Worm (Caenorhabditis elegans) whole organism, L4 larva: Measurements from ENCODE around the gene W04G3.5.

Experiments
- F10B5.3 ChIP-seq: sonication (generic microtip); optimal IDR thresholded peaks from 2 replicates; lab custom pipeline; 2016; ENCODE audit warnings: mild to moderate bottlenecking, missing genetic modification characterization, missing compliant biosample characterization
- F44E2.7 ChIP-seq: fragments of 200-800 bp; sonication (Bioruptor generic); IDR thresholded peaks from 2 replicates; pipeline ENCODE4 v2.1.2; 2022; ENCODE audit warnings: missing genetic modification characterization, missing compliant biosample characterization
- R02D3.7 ChIP-seq: fragments of 150-350 bp; sonication (generic microtip); optimal IDR thresholded peaks from 3 replicates; lab custom pipeline; 2014; ENCODE audit warnings: missing biosample characterization, missing genetic modification characterization
- T20F7.1 ChIP-seq: fragments of 200-800 bp; sonication (Bioruptor generic); optimal IDR thresholded peaks from 2 replicates; lab custom pipeline; 2018; ENCODE audit warnings: mild to moderate bottlenecking, missing genetic modification characterization, missing compliant biosample characterization
- T26A8.4 ChIP-seq: fragments of 200-800 bp; sonication (Bioruptor generic); IDR thresholded peaks from 2 replicates; pipeline ENCODE4 v1.3.6; 2022; ENCODE audit warnings: missing genetic modification characterization, missing compliant biosample characterization
- Y5F2A.4 ChIP-seq: fragments of 200-800 bp; sonication (Bioruptor generic); optimal IDR thresholded peaks from 2 replicates; lab custom pipeline; 2018; ENCODE audit warnings: mild to moderate bottlenecking, missing genetic modification characterization, missing compliant biosample characterization
- ZK337.2 ChIP-seq: fragments of 200-800 bp; sonication (Bioruptor generic); IDR thresholded peaks from 2 replicates; pipeline ENCODE4 v1.3.6; 2022; ENCODE audit warnings: missing genetic modification reagents, missing genetic modification characterization, missing compliant biosample characterization
- ZK546.5 ChIP-seq, 2 experiments: sonication (generic microtip); optimal IDR thresholded peaks; 2 replicates each; lab custom pipeline; 2017; ENCODE audit warnings: missing biosample characterization in 2 of 2, missing genetic modification characterization in 2 of 2
- aha-1 ChIP-seq: fragments of 150-350 bp; peaks from one replicate; lab custom pipeline; 2014; ENCODE audit warnings: missing biosample characterization, missing genetic modification characterization
- aly-2 ChIP-seq: sonication (generic microtip); optimal IDR thresholded peaks from 2 replicates; lab custom pipeline; 2018; ENCODE audit warnings: missing biosample characterization, missing genetic modification characterization
- attf-4 ChIP-seq: sonication (generic microtip); optimal IDR thresholded peaks from 3 replicates; lab custom pipeline; 2017; ENCODE audit warnings: missing biosample characterization, missing genetic modification characterization
- ceh-20 ChIP-seq: fragments of 200-800 bp; sonication (Bioruptor generic); IDR thresholded peaks from 2 replicates; pipeline ENCODE4 v1.3.6; 2022; ENCODE audit warnings: missing genetic modification reagents, missing genetic modification characterization, missing compliant biosample characterization
- ceh-62 ChIP-seq: sonication (generic microtip); optimal IDR thresholded peaks from 2 replicates; lab custom pipeline; 2017; ENCODE audit warnings: missing biosample characterization, missing genetic modification characterization
- ceh-82 ChIP-seq: sonication (generic microtip); optimal IDR thresholded peaks from 2 replicates; lab custom pipeline; 2017; ENCODE audit warnings: missing biosample characterization, missing genetic modification characterization
- cey-2 ChIP-seq: sonication (generic microtip); optimal IDR thresholded peaks from 3 replicates; lab custom pipeline; 2017; ENCODE audit warnings: missing genetic modification characterization, mild to moderate bottlenecking, missing compliant biosample characterization, antibody characterized with exemption, borderline replicate concordance; ENCODE audit not compliant: insufficient read depth
- daf-12 ChIP-seq: fragments of 150-350 bp; optimal IDR thresholded peaks from 2 replicates; lab custom pipeline; 2014; ENCODE audit warnings: missing biosample characterization, missing genetic modification reagents, missing genetic modification characterization
- daf-19 ChIP-seq: fragments of 200-800 bp; sonication (Bioruptor generic); conservative IDR thresholded peaks from 2 replicates; pipeline ENCODE4 v1.3.6; 2022; ENCODE audit warnings: missing genetic modification characterization, missing compliant biosample characterization
- dmd-6 ChIP-seq: fragments of 200-800 bp; sonication (Bioruptor generic); IDR thresholded peaks from 2 replicates; pipeline ENCODE4 v1.3.6; 2022; ENCODE audit warnings: missing genetic modification reagents, missing genetic modification characterization, missing compliant biosample characterization
- dmd-9 ChIP-seq: fragments of 200-800 bp; sonication (Bioruptor generic); IDR thresholded peaks from 2 replicates; pipeline ENCODE4 v1.3.6; 2022; ENCODE audit warnings: missing genetic modification reagents, missing genetic modification characterization, missing compliant biosample characterization
- egl-27 ChIP-seq: sonication (generic microtip); optimal IDR thresholded peaks from 3 replicates; lab custom pipeline; 2017; ENCODE audit warnings: missing biosample characterization, missing genetic modification reagents, missing genetic modification characterization
- fkh-10 ChIP-seq: fragments of 150-350 bp; optimal IDR thresholded peaks from 2 replicates; lab custom pipeline; 2014; ENCODE audit warnings: missing biosample characterization, missing genetic modification reagents, missing genetic modification characterization
- hlh-11 ChIP-seq: fragments of 200-800 bp; sonication (Bioruptor generic); optimal IDR thresholded peaks from 2 replicates; lab custom pipeline; 2018; ENCODE audit warnings: mild to moderate bottlenecking, missing genetic modification characterization, missing compliant biosample characterization
- hmg-1.1 ChIP-seq: fragments of 200-800 bp; sonication (Bioruptor generic); IDR thresholded peaks from 2 replicates; pipeline ENCODE4 v1.3.6; 2022; ENCODE audit warnings: missing genetic modification reagents, missing genetic modification characterization, missing compliant biosample characterization
- lin-15B ChIP-seq: fragments of 150-350 bp; sonication (generic microtip); optimal IDR thresholded peaks from 3 replicates; lab custom pipeline; 2014; ENCODE audit warnings: missing biosample characterization, missing genetic modification characterization
- lin-29 ChIP-seq: fragments of 200-800 bp; sonication (Bioruptor generic); IDR thresholded peaks from 2 replicates; pipeline ENCODE4 v1.3.6; 2022; ENCODE audit warnings: missing genetic modification reagents, missing genetic modification characterization, missing compliant biosample characterization
- lin-38 ChIP-seq: fragments of 200-800 bp; sonication (Bioruptor generic); IDR thresholded peaks from 2 replicates; pipeline ENCODE4 v1.3.6; 2022; ENCODE audit warnings: missing genetic modification reagents, missing genetic modification characterization, missing compliant biosample characterization
- mes-2 ChIP-seq: sonication (generic microtip); optimal IDR thresholded peaks from 2 replicates; lab custom pipeline; 2016; ENCODE audit warnings: missing genotype, mild to moderate bottlenecking, missing genetic modification characterization, missing compliant biosample characterization; ENCODE audit not compliant: poor library complexity, severe bottlenecking
- nhr-102 ChIP-seq: sonication (generic microtip); optimal IDR thresholded peaks from 2 replicates; lab custom pipeline; 2016; ENCODE audit warnings: mild to moderate bottlenecking, missing genetic modification characterization, moderate library complexity, missing compliant biosample characterization
- nhr-237 ChIP-seq: sonication (generic microtip); optimal IDR thresholded peaks from 2 replicates; lab custom pipeline; 2017; ENCODE audit warnings: missing biosample characterization, missing genetic modification characterization
- nhr-25 ChIP-seq: sonication (generic microtip); optimal IDR thresholded peaks from 2 replicates; lab custom pipeline; 2017; ENCODE audit warnings: missing genetic modification characterization, mild to moderate bottlenecking, missing compliant biosample characterization, antibody characterized with exemption, moderate library complexity, borderline replicate concordance; ENCODE audit not compliant: insufficient read depth
- nhr-28 ChIP-seq: fragments of 150-350 bp; optimal IDR thresholded peaks from 2 replicates; lab custom pipeline; 2014; ENCODE audit warnings: missing biosample characterization, missing genetic modification characterization
- nhr-6 ChIP-seq: fragments of 150-350 bp; optimal IDR thresholded peaks from 2 replicates; lab custom pipeline; 2014; ENCODE audit warnings: missing biosample characterization, missing genetic modification characterization
- pqm-1 ChIP-seq: sonication (generic microtip); optimal IDR thresholded peaks from 2 replicates; lab custom pipeline; 2017; ENCODE audit warnings: missing biosample characterization, missing genetic modification characterization
- spr-1 ChIP-seq: sonication (generic microtip); optimal IDR thresholded peaks from 2 replicates; lab custom pipeline; 2016; ENCODE audit warnings: mild to moderate bottlenecking, missing genetic modification characterization, missing compliant biosample characterization
- tag-97 ChIP-seq: fragments of 200-800 bp; sonication (Bioruptor generic); IDR thresholded peaks from 2 replicates; pipeline ENCODE4 v1.3.6; 2022; ENCODE audit warnings: missing genetic modification characterization, missing compliant biosample characterization
- unc-39 ChIP-seq: sonication (generic microtip); optimal IDR thresholded peaks from 2 replicates; lab custom pipeline; 2017; ENCODE audit warnings: missing biosample characterization, missing genetic modification characterization
- zag-1 ChIP-seq: fragments of 150-350 bp; optimal IDR thresholded peaks from 2 replicates; lab custom pipeline; 2014; ENCODE audit warnings: missing biosample characterization, missing genetic modification characterization
- zip-2 ChIP-seq: fragments of 150-350 bp; optimal IDR thresholded peaks from 2 replicates; lab custom pipeline; 2014; ENCODE audit warnings: missing biosample characterization, missing genetic modification characterization

W04G3.5 gene

ce11 chrX:11095480-11095879 lies 22.0 kb downstream of the W04G3.5 start (continued):
- TF ChIP-seq spr-1 (tag; lab: Kevin White, UChicago), result peak; percentile 88
- TF ChIP-seq hlh-11 (tag; lab: Kevin White, UChicago), result peak; percentile 78
- TF ChIP-seq daf-12 (tag; lab: Kevin White, UChicago), result no peak
- no peak for TF ChIP-seq unc-39 (tag; lab: Kevin White, UChicago)
- TF ChIP-seq nhr-6 (tag; lab: Kevin White, UChicago), result peak; percentile 41
- TF ChIP-seq ceh-62 (tag; lab: Kevin White, UChicago), result no peak
- TF ChIP-seq aly-2 (tag; lab: Kevin White, UChicago), result no peak
- TF ChIP-seq R02D3.7 (tag; lab: Kevin White, UChicago), result no peak
- TF ChIP-seq nhr-25 (tag; lab: Kevin White, UChicago), result peak; percentile 73
- peak; percentile 89 for TF ChIP-seq ceh-20 (GFP tag; lab: Robert Waterston, UW)
- no peak for TF ChIP-seq ZK546.5 (tag; optimal IDR thresholded peaks at IDR 0.05; lab: Kevin White, UChicago)
- TF ChIP-seq F44E2.7 (GFP tag; lab: Robert Waterston, UW), result no peak
- peak; percentile 59 for TF ChIP-seq T20F7.1 (GFP tag; lab: Kevin White, UChicago)
- peak; percentile 75 for TF ChIP-seq zip-2 (tag; lab: Kevin White, UChicago)
- peak; percentile 92 for TF ChIP-seq nhr-102 (tag; lab: Kevin White, UChicago)
- TF ChIP-seq T26A8.4 (GFP tag; lab: Robert Waterston, UW), result no peak
- TF ChIP-seq cey-2 (tag; lab: Kevin White, UChicago), result no peak
- peak; percentile 85 for TF ChIP-seq ZK337.2
- no peak for TF ChIP-seq egl-27 (tag; lab: Kevin White, UChicago)
- TF ChIP-seq dmd-9 (GFP tag; lab: Robert Waterston, UW), result peak; percentile 74; the same call in 1 of the 2 replicates
- TF ChIP-seq lin-15B (tag; lab: Kevin White, UChicago), result no peak
- TF ChIP-seq lin-29 (GFP tag; lab: Robert Waterston, UW), result peak; percentile 78; the same call in 1 of the 2 replicates
- peak; percentile 97 for TF ChIP-seq hmg-1.1
- TF ChIP-seq lin-38 (GFP tag; lab: Robert Waterston, UW), result peak; percentile 78
- TF ChIP-seq zag-1 (tag; lab: Kevin White, UChicago), result no peak
- peak; percentile 94 for TF ChIP-seq daf-19
- peak; percentile 78 for TF ChIP-seq F10B5.3

ce11 chrX:11097343-11097742 lies 23.9 kb downstream of the W04G3.5 start:
- TF ChIP-seq aha-1 (peak; percentile 92), pqm-1 (tag; lab: Kevin White, UChicago) (no peak)

ce11 chrX:11098086-11098485 lies 24.6 kb downstream of the W04G3.5 start, which contains the start of gene W02H3.3:
Gene W02H3.3, minus strand, starts transcription at chrX:11098186.
- TF ChIP-seq attf-4 (tag; lab: Kevin White, UChicago) (no peak), Y5F2A.4 (no peak), nhr-237 (tag; lab: Kevin White, UChicago) (no peak), aly-2 (tag; lab: Kevin White, UChicago) (no peak), nhr-28 (tag; lab: Kevin White, UChicago) (no peak), ceh-82 (tag; lab: Kevin White, UChicago) (no peak), mes-2 (tag; lab: Kevin White, UChicago) (no peak), pqm-1 (tag; lab: Kevin White, UChicago) (no peak), F10B5.3 (no peak)

ce11 chrX:11103173-11103572 lies 29.7 kb downstream of the W04G3.5 start:
- TF ChIP-seq fkh-10 (GFP tag; lab: Kevin White, UChicago) (no peak), dmd-6 (GFP tag; lab: Robert Waterston, UW) (peak; percentile 24; the same call in 1 of the 2 replicates), tag-97 (peak; percentile 70; the same call in 1 of the 2 replicates), pqm-1 (tag; lab: Kevin White, UChicago) (peak; percentile 4)
